Fruit fly (Drosophila melanogaster) whole organism, adult: Measurements from ENCODE around the gene OtopLa.

ENCODE experiments used
- CG11617 ChIP-seq: fragments of 200-800 bp; sonication (Bioruptor generic); optimal IDR thresholded peaks from 2 replicates; lab custom pipeline; 2017; ENCODE audit warnings: mild to moderate bottlenecking, missing biosample characterization, missing genetic modification reagents, missing genetic modification characterization
- CG12768 ChIP-seq: fragments of 200-800 bp; sonication (Bioruptor generic); optimal IDR thresholded peaks from 2 replicates; lab custom pipeline; 2017; ENCODE audit warnings: missing biosample characterization, missing genetic modification characterization, mild to moderate bottlenecking, moderate library complexity, missing genetic modification reagents
- CG14711 ChIP-seq: fragments of 200-800 bp; sonication (Bioruptor generic); optimal IDR thresholded peaks from 2 replicates; lab custom pipeline; 2018; ENCODE audit warnings: missing biosample characterization, mild to moderate bottlenecking, missing genetic modification characterization, moderate library complexity
- CG1620 ChIP-seq: fragments of 200-800 bp; sonication (Bioruptor generic); optimal IDR thresholded peaks from 2 replicates; lab custom pipeline; 2016; ENCODE audit warnings: missing biosample characterization, missing genetic modification characterization
- CG33017 ChIP-seq: fragments of 200-800 bp; sonication (Bioruptor generic); optimal IDR thresholded peaks from 2 replicates; lab custom pipeline; 2018; ENCODE audit warnings: missing biosample characterization, mild to moderate bottlenecking, missing genetic modification characterization, moderate library complexity
- CG5204 ChIP-seq: fragments of 200-800 bp; sonication (Bioruptor generic); optimal IDR thresholded peaks from 2 replicates; lab custom pipeline; 2016; ENCODE audit warnings: missing biosample characterization, missing genetic modification characterization
- CG7045 ChIP-seq: fragments of 200-800 bp; sonication (Bioruptor generic); optimal IDR thresholded peaks from 2 replicates; lab custom pipeline; 2017; ENCODE audit warnings: missing biosample characterization, mild to moderate bottlenecking, missing genetic modification characterization
- CG7101 ChIP-seq: fragments of 200-800 bp; sonication (Bioruptor generic); optimal IDR thresholded peaks from 2 replicates; lab custom pipeline; 2018; ENCODE audit warnings: missing biosample characterization, mild to moderate bottlenecking, missing genetic modification characterization, moderate library complexity
- Clk ChIP-seq: fragments of 200-800 bp; sonication (Bioruptor generic); optimal IDR thresholded peaks from 2 replicates; lab custom pipeline; 2017; ENCODE audit warnings: missing biosample characterization, missing genetic modification characterization
- Crg-1 ChIP-seq: fragments of 200-800 bp; sonication (Bioruptor generic); optimal IDR thresholded peaks from 2 replicates; lab custom pipeline; 2016; ENCODE audit warnings: missing biosample characterization, missing genetic modification characterization
- Hr96 ChIP-seq: fragments of 200-800 bp; sonication (Bioruptor generic); optimal IDR thresholded peaks from 2 replicates; lab custom pipeline; 2016; ENCODE audit warnings: missing biosample characterization, missing genetic modification characterization
- Mnt ChIP-seq: fragments of 200-800 bp; sonication (Bioruptor generic); optimal IDR thresholded peaks from 2 replicates; lab custom pipeline; 2016; ENCODE audit warnings: missing biosample characterization, mild to moderate bottlenecking, missing genetic modification characterization
- bab1 ChIP-seq: fragments of 200-800 bp; sonication (Bioruptor generic); optimal IDR thresholded peaks from 3 replicates; lab custom pipeline; 2019; ENCODE audit warnings: missing biosample characterization, mild to moderate bottlenecking, missing genetic modification characterization, moderate library complexity
- cic ChIP-seq: fragments of 200-800 bp; sonication (Bioruptor generic); optimal IDR thresholded peaks from 2 replicates; lab custom pipeline; 2017; ENCODE audit warnings: missing biosample characterization, mild to moderate bottlenecking, missing genetic modification characterization, moderate library complexity
- cnc ChIP-seq, 2 experiments: fragments of >200 bp; optimal IDR thresholded peaks; 2 replicates each; lab custom pipeline; 2017
- kay ChIP-seq: fragments of 200-800 bp; sonication (Bioruptor generic); peaks from one replicate; lab custom pipeline; 2016; ENCODE audit warnings: missing biosample characterization, missing genetic modification characterization, borderline replicate concordance
- ovo ChIP-seq: fragments of 200-800 bp; sonication (Bioruptor generic); optimal IDR thresholded peaks from 2 replicates; lab custom pipeline; 2016; ENCODE audit warnings: missing biosample characterization, missing genetic modification characterization
- pad ChIP-seq: fragments of 200-800 bp; sonication (Bioruptor generic); optimal IDR thresholded peaks from 3 replicates; lab custom pipeline; 2017; ENCODE audit warnings: missing biosample characterization, missing genetic modification characterization, mild to moderate bottlenecking, moderate library complexity, missing genetic modification reagents
- tj ChIP-seq: fragments of 200-800 bp; sonication (Bioruptor generic); optimal IDR thresholded peaks from 3 replicates; lab custom pipeline; 2017; ENCODE audit warnings: missing biosample characterization, mild to moderate bottlenecking, missing genetic modification characterization, moderate library complexity
- toe ChIP-seq: fragments of 200-800 bp; sonication (Bioruptor generic); optimal IDR thresholded peaks from 2 replicates; lab custom pipeline; 2016; ENCODE audit warnings: missing biosample characterization, missing genetic modification characterization

Gene OtopLa

DNA sequence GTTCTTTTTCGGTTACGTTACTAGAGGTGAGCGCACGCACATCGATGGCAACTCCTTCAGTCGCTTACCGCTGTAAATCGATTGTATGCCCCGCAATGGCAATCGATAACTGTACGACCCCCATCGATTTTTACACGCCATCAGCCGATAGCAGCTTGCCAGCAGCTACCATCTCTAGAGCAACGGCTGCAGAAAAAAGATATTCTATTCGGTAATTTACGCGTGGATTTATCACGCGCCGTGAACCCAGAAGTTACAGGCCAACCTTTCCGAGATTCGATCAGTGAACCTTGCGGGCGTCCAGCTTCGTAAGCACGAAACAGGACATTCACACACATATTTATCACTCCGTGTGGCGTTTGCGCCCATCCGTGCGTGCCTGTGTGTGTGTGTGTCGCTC is 17.6 kb upstream of the OtopLa start, which contains the start of the genes Sirt4 and CG4119:
Gene Sirt4, minus strand, starts transcription at position 39 of the 400 bp plus-strand sequence.
Gene CG4119, plus strand, starts transcription at position 151 of the 400 bp plus-strand sequence.
- TF ChIP-seq CG7101 (tag; lab: Kevin White, UChicago) (peak; percentile 2), bab1 (peak; percentile 65), CG1620 (GFP tag; lab: Kevin White, UChicago) (peak; percentile 44), pad (GFP tag; lab: Kevin White, UChicago) (peak; percentile 27), CG12768 (GFP tag; lab: Kevin White, UChicago) (no peak), Mnt (GFP tag; lab: Kevin White, UChicago) (peak; percentile 68), Crg-1 (GFP tag; lab: Kevin White, UChicago) (peak; percentile 59), cic (GFP tag; lab: Kevin White, UChicago) (peak; percentile 34), CG5204 (GFP tag; lab: Kevin White, UChicago) (no peak), tj (GFP tag; lab: Kevin White, UChicago) (peak; percentile 62), CG14711 (tag; lab: Kevin White, UChicago) (peak; percentile 15), toe (GFP tag; lab: Kevin White, UChicago) (peak; percentile 7), ovo (GFP tag; lab: Kevin White, UChicago) (no peak), cnc (optimal IDR thresholded peaks at IDR 0.05; lab: Kevin White, UChicago) (no peak)

DNA sequence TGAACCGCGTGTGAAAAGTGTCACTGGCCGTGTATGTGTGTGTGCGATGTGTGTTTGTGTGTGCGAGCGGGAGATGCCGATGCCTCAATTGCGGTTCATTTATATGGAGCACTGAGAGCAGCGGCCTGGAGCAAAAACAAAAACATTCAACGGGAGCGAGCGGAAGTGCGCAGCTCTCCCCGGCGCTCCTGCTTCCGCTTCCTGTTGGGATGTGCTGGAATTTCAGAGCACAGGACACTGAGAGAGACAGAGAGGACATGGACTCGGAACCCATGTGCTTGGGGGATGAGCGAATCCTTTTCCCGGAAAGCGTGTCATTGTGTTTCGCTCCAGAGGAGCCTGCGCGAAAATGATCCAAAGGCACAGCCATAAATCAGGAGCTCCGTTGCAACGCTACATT is 15.9 kb upstream of the OtopLa start:
- no peak for TF ChIP-seq kay (GFP tag; lab: Kevin White, UChicago)
- no peak for TF ChIP-seq toe (GFP tag; lab: Kevin White, UChicago)
- no peak for TF ChIP-seq cic (GFP tag; lab: Kevin White, UChicago)
- peak; percentile 4 for TF ChIP-seq pad (GFP tag; lab: Kevin White, UChicago)
- peak; percentile 33 for TF ChIP-seq Mnt (GFP tag; lab: Kevin White, UChicago)
- no peak for TF ChIP-seq CG11617 (GFP tag; lab: Kevin White, UChicago)
- no peak for TF ChIP-seq CG7101 (tag; lab: Kevin White, UChicago)
- no peak for TF ChIP-seq bab1
- TF ChIP-seq CG1620 (GFP tag; lab: Kevin White, UChicago) = no peak

- TF ChIP-seq Hr96 (GFP tag; lab: Kevin White, UChicago) = no peak
- TF ChIP-seq cic (GFP tag; lab: Kevin White, UChicago) = no peak
- TF ChIP-seq CG7101 (tag; lab: Kevin White, UChicago) = no peak
- TF ChIP-seq CG12768 (GFP tag; lab: Kevin White, UChicago) = no peak
Observed at dm6 chrX:5662761-5663160, 14.5 kb upstream of the OtopLa start, which contains the start of gene OtopLc. Gene OtopLc (minus strand): TSS chrX:5662861.

dm6 chrX:5661971-5662370 is 13.7 kb upstream of the OtopLa start:
- TF ChIP-seq toe (GFP tag; lab: Kevin White, UChicago) = no peak
- peak; percentile 53 for TF ChIP-seq pad (GFP tag; lab: Kevin White, UChicago)

- TF ChIP-seq CG12768 (GFP tag; lab: Kevin White, UChicago) = no peak
- no peak for TF ChIP-seq bab1
- TF ChIP-seq pad (GFP tag; lab: Kevin White, UChicago) = peak; percentile 96
- TF ChIP-seq CG5204 (GFP tag; lab: Kevin White, UChicago) = no peak
Observed at dm6 chrX:5649998-5650397, 1.7 kb upstream of the OtopLa start.

DNA sequence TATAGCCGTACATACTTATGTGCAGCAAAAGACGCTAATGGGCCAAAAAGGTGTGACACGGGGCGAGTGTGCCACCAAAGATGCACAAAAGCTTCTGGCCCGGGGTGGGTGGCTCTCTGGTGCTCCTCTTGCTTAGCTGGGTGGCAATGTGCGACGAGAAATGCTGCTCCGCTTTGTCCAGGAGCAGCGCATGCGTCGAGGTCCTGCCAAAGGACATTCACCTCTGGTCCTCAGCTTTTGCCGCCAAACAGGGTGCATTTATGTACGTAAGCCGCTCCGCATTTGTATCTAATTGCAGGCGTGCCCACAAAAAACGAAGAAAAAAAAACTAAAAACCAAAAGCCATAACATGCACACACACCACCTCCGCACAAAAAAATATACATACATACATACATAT is 1.1 kb upstream of the OtopLa start:
- TF ChIP-seq CG14711 (tag; lab: Kevin White, UChicago) (no peak), CG1620 (GFP tag; lab: Kevin White, UChicago) (no peak), CG11617 (GFP tag; lab: Kevin White, UChicago) (no peak), Crg-1 (GFP tag; lab: Kevin White, UChicago) (no peak), pad (GFP tag; lab: Kevin White, UChicago) (no peak), CG12768 (GFP tag; lab: Kevin White, UChicago) (no peak), toe (GFP tag; lab: Kevin White, UChicago) (no peak), cic (GFP tag; lab: Kevin White, UChicago) (no peak), Mnt (GFP tag; lab: Kevin White, UChicago) (no peak), CG7045 (GFP tag; lab: Kevin White, UChicago) (no peak), Hr96 (GFP tag; lab: Kevin White, UChicago) (no peak), Clk (no peak), CG5204 (GFP tag; lab: Kevin White, UChicago) (no peak), CG7101 (tag; lab: Kevin White, UChicago) (no peak), CG33017 (tag; lab: Kevin White, UChicago) (no peak), kay (GFP tag; lab: Kevin White, UChicago) (no peak)

- TF ChIP-seq Crg-1 (GFP tag; lab: Kevin White, UChicago) (no peak), ovo (GFP tag; lab: Kevin White, UChicago) (no peak), tj (GFP tag; lab: Kevin White, UChicago) (no peak), cic (GFP tag; lab: Kevin White, UChicago) (no peak), CG7101 (tag; lab: Kevin White, UChicago) (no peak), kay (GFP tag; lab: Kevin White, UChicago) (no peak), CG1620 (GFP tag; lab: Kevin White, UChicago) (no peak), Clk (no peak), CG7045 (GFP tag; lab: Kevin White, UChicago) (no peak), Mnt (GFP tag; lab: Kevin White, UChicago) (no peak), CG12768 (GFP tag; lab: Kevin White, UChicago) (no peak), pad (GFP tag; lab: Kevin White, UChicago) (no peak), CG5204 (GFP tag; lab: Kevin White, UChicago) (no peak), Hr96 (GFP tag; lab: Kevin White, UChicago) (no peak), toe (GFP tag; lab: Kevin White, UChicago) (no peak)
Observed at dm6 chrX:5646228-5646627, 2.1 kb downstream of the OtopLa start.
